Worm (Caenorhabditis elegans) whole organism, mixed stage, embryonic: ENCODE data around the gene Y71H2AM.29.
A peak's percentile ranks its signal among the peaks of the same experiment; 100 is the strongest.

Experiments
- M03D4.4 ChIP-seq: sonication (generic microtip); optimal IDR thresholded peaks from 2 replicates; lab custom pipeline; 2017; ENCODE audit warnings: mild to moderate bottlenecking, missing genetic modification characterization, missing compliant biosample characterization
- bed-3 ChIP-seq: fragments of 200-800 bp; sonication (Bioruptor generic); optimal IDR thresholded peaks from 3 replicates; lab custom pipeline; 2018; ENCODE audit warnings: mild to moderate bottlenecking, missing genetic modification characterization, moderate library complexity, missing compliant biosample characterization
- blmp-1 ChIP-seq: fragments of 150-350 bp; optimal IDR thresholded peaks from 2 replicates; lab custom pipeline; 2014; ENCODE audit warnings: missing biosample characterization, missing genetic modification characterization
- ceh-39 ChIP-seq: fragments of 150-350 bp; optimal IDR thresholded peaks from 2 replicates; lab custom pipeline; 2014; ENCODE audit warnings: missing biosample characterization, missing genetic modification characterization
- ceh-43 ChIP-seq: fragments of 200-800 bp; sonication (Bioruptor generic); optimal IDR thresholded peaks from 2 replicates; lab custom pipeline; 2018; ENCODE audit warnings: mild to moderate bottlenecking, missing genetic modification characterization, moderate library complexity, missing compliant biosample characterization
- ceh-83 ChIP-seq: fragments of 200-800 bp; sonication (Bioruptor generic); optimal IDR thresholded peaks from 2 replicates; lab custom pipeline; 2018; ENCODE audit warnings: mild to moderate bottlenecking, missing genetic modification characterization, missing compliant biosample characterization
- ces-1 ChIP-seq: fragments of 150-350 bp; optimal IDR thresholded peaks from 2 replicates; lab custom pipeline; 2014; ENCODE audit warnings: missing biosample characterization, missing genetic modification reagents, missing genetic modification characterization
- cnd-1 ChIP-seq: fragments of 200-800 bp; sonication (Bioruptor generic); optimal IDR thresholded peaks from 2 replicates; lab custom pipeline; 2018; ENCODE audit warnings: mild to moderate bottlenecking, missing genetic modification characterization, missing compliant biosample characterization
- drap-1 ChIP-seq: fragments of 200-800 bp; sonication (Bioruptor generic); optimal IDR thresholded peaks from 3 replicates; lab custom pipeline; 2018; ENCODE audit warnings: mild to moderate bottlenecking, missing genetic modification characterization, missing compliant biosample characterization
- elt-1 ChIP-seq: sonication (generic microtip); optimal IDR thresholded peaks from 2 replicates; lab custom pipeline; 2017; ENCODE audit warnings: missing genetic modification characterization, mild to moderate bottlenecking, missing compliant biosample characterization, antibody characterized with exemption, moderate library complexity, borderline replicate concordance; ENCODE audit not compliant: insufficient read depth
- elt-3 ChIP-seq: fragments of 150-350 bp; optimal IDR thresholded peaks from 2 replicates; lab custom pipeline; 2014; ENCODE audit warnings: missing biosample characterization, missing genetic modification characterization
- flh-1 ChIP-seq: fragments of 200-800 bp; sonication (Bioruptor generic); optimal IDR thresholded peaks from 2 replicates; lab custom pipeline; 2018; ENCODE audit warnings: mild to moderate bottlenecking, missing genetic modification characterization, moderate library complexity, missing compliant biosample characterization
- ham-2 ChIP-seq: fragments of 200-800 bp; sonication (Bioruptor generic); optimal IDR thresholded peaks from 2 replicates; lab custom pipeline; 2018; ENCODE audit warnings: mild to moderate bottlenecking, missing genetic modification characterization, missing compliant biosample characterization
- hlh-1 ChIP-seq: fragments of 150-350 bp; optimal IDR thresholded peaks from 2 replicates; lab custom pipeline; 2014; ENCODE audit warnings: missing biosample characterization, missing genetic modification reagents, missing genetic modification characterization
- lin-13 ChIP-seq: fragments of 150-350 bp; optimal IDR thresholded peaks from 2 replicates; lab custom pipeline; 2014; ENCODE audit warnings: missing biosample characterization, missing genetic modification characterization
- lin-32 ChIP-seq: fragments of 200-800 bp; sonication (Bioruptor generic); optimal IDR thresholded peaks from 2 replicates; lab custom pipeline; 2018; ENCODE audit warnings: mild to moderate bottlenecking, missing genetic modification characterization, missing compliant biosample characterization
- lsy-2 ChIP-seq: fragments of 150-350 bp; optimal IDR thresholded peaks from 2 replicates; lab custom pipeline; 2014; ENCODE audit warnings: missing biosample characterization, missing genetic modification characterization
- mab-5 ChIP-seq: fragments of 150-350 bp; optimal IDR thresholded peaks from 2 replicates; lab custom pipeline; 2014; ENCODE audit warnings: missing biosample characterization, missing genetic modification characterization
- mep-1 ChIP-seq: fragments of 150-350 bp; optimal IDR thresholded peaks from 2 replicates; lab custom pipeline; 2017; ENCODE audit warnings: missing biosample characterization, missing genetic modification reagents, missing genetic modification characterization, inconsistent platforms
- mls-2 ChIP-seq: sonication (generic microtip); optimal IDR thresholded peaks from 2 replicates; lab custom pipeline; 2016; ENCODE audit warnings: mild to moderate bottlenecking, missing genetic modification characterization, moderate library complexity, missing compliant biosample characterization
- nhr-12 ChIP-seq: fragments of 150-350 bp; optimal IDR thresholded peaks from 2 replicates; lab custom pipeline; 2014; ENCODE audit warnings: missing biosample characterization, missing genetic modification characterization
- nhr-2 ChIP-seq: fragments of 150-350 bp; optimal IDR thresholded peaks from 2 replicates; lab custom pipeline; 2014; ENCODE audit warnings: missing biosample characterization, missing genetic modification characterization
- nhr-237 ChIP-seq: fragments of 150-350 bp; optimal IDR thresholded peaks from 2 replicates; lab custom pipeline; 2014; ENCODE audit warnings: missing biosample characterization, missing genetic modification characterization
- nhr-28 ChIP-seq: fragments of 150-350 bp; optimal IDR thresholded peaks from 2 replicates; lab custom pipeline; 2014; ENCODE audit warnings: missing biosample characterization, missing genetic modification characterization
- nhr-76 ChIP-seq: sonication (generic microtip); optimal IDR thresholded peaks from 2 replicates; lab custom pipeline; 2017; ENCODE audit warnings: missing biosample characterization, missing genetic modification characterization
- pha-4 ChIP-seq: fragments of 150-350 bp; optimal IDR thresholded peaks from 2 replicates; lab custom pipeline; 2018; ENCODE audit warnings: missing biosample characterization, missing genetic modification reagents, missing genetic modification characterization
- sem-2 ChIP-seq: fragments of 200-800 bp; sonication (Bioruptor generic); optimal IDR thresholded peaks from 2 replicates; lab custom pipeline; 2018; ENCODE audit warnings: mild to moderate bottlenecking, missing genetic modification characterization, missing compliant biosample characterization
- snpc-4 ChIP-seq: fragments of 150-350 bp; optimal IDR thresholded peaks from 2 replicates; lab custom pipeline; 2014; ENCODE audit warnings: missing biosample characterization, missing genetic modification characterization
- sptf-1 ChIP-seq: sonication (generic microtip); optimal IDR thresholded peaks from 2 replicates; lab custom pipeline; 2017; ENCODE audit warnings: mild to moderate bottlenecking, missing genetic modification characterization, moderate library complexity, missing compliant biosample characterization
- tbx-8 ChIP-seq: fragments of 200-800 bp; sonication (Bioruptor generic); optimal IDR thresholded peaks from 2 replicates; lab custom pipeline; 2018; ENCODE audit warnings: mild to moderate bottlenecking, missing genetic modification characterization, moderate library complexity, missing compliant biosample characterization
- unc-120 ChIP-seq: sonication (generic microtip); optimal IDR thresholded peaks from 2 replicates; lab custom pipeline; 2017; ENCODE audit warnings: missing genetic modification characterization, missing compliant biosample characterization; ENCODE audit not compliant: poor library complexity, severe bottlenecking
- unc-39 ChIP-seq: fragments of 150-350 bp; optimal IDR thresholded peaks from 2 replicates; lab custom pipeline; 2014; ENCODE audit warnings: missing biosample characterization, missing genetic modification characterization
- unc-62 ChIP-seq: fragments of 150-350 bp; optimal IDR thresholded peaks from 2 replicates; lab custom pipeline; 2014; ENCODE audit warnings: missing biosample characterization, missing genetic modification reagents, missing genetic modification characterization
- zip-8 ChIP-seq: fragments of 150-350 bp; optimal IDR thresholded peaks from 2 replicates; lab custom pipeline; 2014; ENCODE audit warnings: missing biosample characterization, missing genetic modification characterization
- ztf-11 ChIP-seq: fragments of 150-350 bp; optimal IDR thresholded peaks from 2 replicates; lab custom pipeline; 2014; ENCODE audit warnings: missing biosample characterization, missing genetic modification characterization

Y71H2AM.29 gene

ce11 chrIII:2832483-2832882 is at the start of gene Y71H2AM.29:
Gene Y71H2AM.29, plus strand, starts transcription at chrIII:2832783.
- no peak for TF ChIP-seq nhr-2 (tag; lab: Kevin White, UChicago)
- TF ChIP-seq ces-1 (GFP tag; lab: Kevin White, UChicago), result no peak
- no peak for TF ChIP-seq nhr-237 (tag; lab: Kevin White, UChicago)
- no peak for TF ChIP-seq ceh-83 (GFP tag; lab: Kevin White, UChicago)
- TF ChIP-seq blmp-1 (tag; lab: Kevin White, UChicago), result no peak
- no peak for TF ChIP-seq unc-39
- no peak for TF ChIP-seq hlh-1 (tag; lab: Kevin White, UChicago)
- no peak for TF ChIP-seq nhr-76

ce11 chrIII:2785840-2786239 is 46.7 kb upstream of the Y71H2AM.29 start, which contains the start of gene Y71H2AM.20:
Gene Y71H2AM.20, minus strand, starts transcription at chrIII:2785948.
- TF ChIP-seq zip-8 (tag; lab: Kevin White, UChicago) (no peak), nhr-28 (tag; lab: Kevin White, UChicago) (no peak), unc-39 (no peak), elt-3 (tag; lab: Kevin White, UChicago) (peak; percentile 15), sem-2 (no peak), ceh-43 (GFP tag; lab: Kevin White, UChicago) (peak; percentile 60), pha-4 (tag; lab: Kevin White, UChicago) (peak; percentile 89), nhr-2 (tag; lab: Kevin White, UChicago) (peak; percentile 27), unc-120 (peak; percentile 56), ceh-83 (GFP tag; lab: Kevin White, UChicago) (no peak), lin-13 (tag; lab: Kevin White, UChicago) (peak; percentile 98), ceh-39 (tag; lab: Kevin White, UChicago) (peak; percentile 92), elt-1 (tag; lab: Kevin White, UChicago) (peak; percentile 3), lin-32 (GFP tag; lab: Kevin White, UChicago) (peak; percentile 20), mep-1 (tag; lab: Kevin White, UChicago) (peak; percentile 100), sptf-1 (tag; lab: Kevin White, UChicago) (peak; percentile 88), ztf-11 (peak; percentile 77), hlh-1 (tag; lab: Kevin White, UChicago) (peak; percentile 79), unc-62 (peak; percentile 51), mab-5 (tag; lab: Kevin White, UChicago) (peak; percentile 67), flh-1 (GFP tag; lab: Kevin White, UChicago) (no peak), blmp-1 (tag; lab: Kevin White, UChicago) (peak; percentile 46), drap-1 (GFP tag; lab: Kevin White, UChicago) (peak; percentile 79), nhr-237 (tag; lab: Kevin White, UChicago) (peak; percentile 96), mls-2 (peak; percentile 80), M03D4.4 (tag; lab: Kevin White, UChicago) (peak; percentile 65), ham-2 (no peak), ces-1 (GFP tag; lab: Kevin White, UChicago) (peak; percentile 89), lsy-2 (tag; lab: Kevin White, UChicago) (peak; percentile 93), nhr-76 (no peak), bed-3 (no peak), tbx-8 (no peak), snpc-4 (tag; lab: Kevin White, UChicago) (no peak), cnd-1 (tag; lab: Kevin White, UChicago) (peak; percentile 77), nhr-12 (tag; lab: Kevin White, UChicago) (no peak)
- TF ChIP-seq, all 35 proteins: peak for 23

DNA sequence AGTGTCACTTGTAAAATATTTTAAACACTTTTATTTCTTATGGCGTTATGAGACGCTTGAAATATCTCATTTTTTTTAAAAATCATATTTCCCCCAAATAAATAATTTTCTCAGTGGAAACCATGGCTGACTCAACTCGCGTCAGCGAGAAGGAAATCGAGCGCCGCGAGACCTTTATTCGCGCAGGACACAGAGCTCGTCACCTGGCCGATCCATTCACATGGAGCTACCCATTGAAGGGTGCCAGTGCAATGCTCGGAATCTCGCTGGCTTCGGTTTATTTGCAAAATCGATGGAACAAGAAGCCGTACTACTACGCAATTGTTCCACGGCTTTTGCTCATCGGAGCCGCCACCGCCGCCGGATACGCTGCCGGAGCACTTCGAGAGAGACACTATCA is 45.8 kb upstream of the Y71H2AM.29 start, which contains the start of gene nduc-2:
TSS of gene nduc-2 (plus strand) at position 113 of the 400 bp plus-strand sequence.
- TF ChIP-seq nhr-2 (tag; lab: Kevin White, UChicago) (no peak), nhr-76 (no peak), drap-1 (GFP tag; lab: Kevin White, UChicago) (no peak)

ce11 chrIII:2787979-2788491 is 44.5 kb upstream of the Y71H2AM.29 start, which contains the start of gene tbcc-1:
Gene tbcc-1, plus strand, starts transcription at chrIII:2788441.
- no peak for TF ChIP-seq cnd-1 (tag; lab: Kevin White, UChicago)
- TF ChIP-seq nhr-2 (tag; lab: Kevin White, UChicago), result no peak
- TF ChIP-seq drap-1 (GFP tag; lab: Kevin White, UChicago), result no peak
- TF ChIP-seq unc-39, result no peak
- no peak for TF ChIP-seq pha-4 (tag; lab: Kevin White, UChicago)
- no peak for TF ChIP-seq blmp-1 (tag; lab: Kevin White, UChicago)
- no peak for TF ChIP-seq unc-120
- TF ChIP-seq lsy-2 (tag; lab: Kevin White, UChicago), result no peak
- TF ChIP-seq nhr-76, result no peak
- TF ChIP-seq ceh-43 (GFP tag; lab: Kevin White, UChicago), result no peak
- TF ChIP-seq mep-1 (tag; lab: Kevin White, UChicago), result no peak
- TF ChIP-seq nhr-12 (tag; lab: Kevin White, UChicago), result no peak
